Worm (Caenorhabditis elegans) whole organism, L4 larva: Measurements from ENCODE around the gene sfxn-1.2.

Experiments used
- F26F4.8 ChIP-seq: fragments of 200-800 bp; sonication (Bioruptor generic); conservative IDR thresholded peaks from 2 replicates; pipeline ENCODE4 v1.3.6; 2022; ENCODE audit warnings: missing genetic modification characterization, missing compliant biosample characterization
- F37D6.2 ChIP-seq: sonication (generic microtip); optimal IDR thresholded peaks from 2 replicates; lab custom pipeline; 2016; ENCODE audit warnings: mild to moderate bottlenecking, missing genetic modification characterization, missing compliant biosample characterization
- F44E2.7 ChIP-seq: fragments of 200-800 bp; sonication (Bioruptor generic); IDR thresholded peaks from 2 replicates; pipeline ENCODE4 v2.1.2; 2022; ENCODE audit warnings: missing genetic modification characterization, missing compliant biosample characterization
- R02D3.7 ChIP-seq: fragments of 150-350 bp; sonication (generic microtip); optimal IDR thresholded peaks from 3 replicates; lab custom pipeline; 2014; ENCODE audit warnings: missing biosample characterization, missing genetic modification characterization
- T26A8.4 ChIP-seq: fragments of 200-800 bp; sonication (Bioruptor generic); IDR thresholded peaks from 2 replicates; pipeline ENCODE4 v1.3.6; 2022; ENCODE audit warnings: missing genetic modification characterization, missing compliant biosample characterization
- Y75B8A.6 ChIP-seq: fragments of 200-800 bp; sonication (Bioruptor generic); IDR thresholded peaks from 2 replicates; pipeline ENCODE4 v1.3.6; 2022; ENCODE audit warnings: missing genetic modification reagents, missing genetic modification characterization, missing compliant biosample characterization
- aha-1 ChIP-seq: fragments of 150-350 bp; peaks from one replicate; lab custom pipeline; 2014; ENCODE audit warnings: missing biosample characterization, missing genetic modification characterization
- ama-1 ChIP-seq: fragments of 150-350 bp; optimal IDR thresholded peaks from 2 replicates; lab custom pipeline; 2014; ENCODE audit warnings: inconsistent platforms, mixed read lengths
- ceh-44 ChIP-seq: fragments of 200-800 bp; sonication (Bioruptor generic); IDR thresholded peaks from 2 replicates; pipeline ENCODE4 v1.3.6; 2022; ENCODE audit warnings: missing genetic modification reagents, missing genetic modification characterization, missing compliant biosample characterization
- cey-2 ChIP-seq: sonication (generic microtip); optimal IDR thresholded peaks from 3 replicates; lab custom pipeline; 2017; ENCODE audit warnings: missing genetic modification characterization, mild to moderate bottlenecking, missing compliant biosample characterization, antibody characterized with exemption, borderline replicate concordance; ENCODE audit not compliant: insufficient read depth
- daf-19 ChIP-seq: fragments of 200-800 bp; sonication (Bioruptor generic); conservative IDR thresholded peaks from 2 replicates; pipeline ENCODE4 v1.3.6; 2022; ENCODE audit warnings: missing genetic modification characterization, missing compliant biosample characterization
- dmd-8 ChIP-seq: fragments of 200-800 bp; sonication (Bioruptor generic); IDR thresholded peaks from 2 replicates; pipeline ENCODE4 v1.3.6; 2022; ENCODE audit warnings: missing genetic modification characterization, missing compliant biosample characterization
- dmd-9 ChIP-seq: fragments of 200-800 bp; sonication (Bioruptor generic); IDR thresholded peaks from 2 replicates; pipeline ENCODE4 v1.3.6; 2022; ENCODE audit warnings: missing genetic modification reagents, missing genetic modification characterization, missing compliant biosample characterization
- gei-8 ChIP-seq: fragments of 200-800 bp; sonication (Bioruptor generic); optimal IDR thresholded peaks from 2 replicates; lab custom pipeline; 2018; ENCODE audit warnings: mild to moderate bottlenecking, missing genetic modification characterization, missing compliant biosample characterization
- hif-1 ChIP-seq, 2 experiments: sonication (generic microtip); optimal IDR thresholded peaks; 2 replicates each; lab custom pipeline; 2016 to 2017; ENCODE audit warnings: missing compliant biosample characterization in 2 of 2, missing genetic modification characterization in 2 of 2, missing genetic modification reagents in 2 of 2, missing genotype in 2 of 2, mild to moderate bottlenecking in 1 of 2
- hlh-30 ChIP-seq: sonication (generic microtip); optimal IDR thresholded peaks from 2 replicates; lab custom pipeline; 2017; ENCODE audit warnings: antibody characterized with exemption, mild to moderate bottlenecking, missing genetic modification characterization, missing compliant biosample characterization; ENCODE audit not compliant: insufficient read depth
- hmg-1.1 ChIP-seq: fragments of 200-800 bp; sonication (Bioruptor generic); IDR thresholded peaks from 2 replicates; pipeline ENCODE4 v1.3.6; 2022; ENCODE audit warnings: missing genetic modification reagents, missing genetic modification characterization, missing compliant biosample characterization
- lin-39 ChIP-seq: fragments of 150-350 bp; optimal IDR thresholded peaks from 2 replicates; lab custom pipeline; 2014; ENCODE audit warnings: missing biosample characterization, missing genetic modification reagents, missing genetic modification characterization
- lsy-2 ChIP-seq, 2 experiments: fragments of 150-350 bp in 1 of 2; sonication (generic microtip) in 1 of 2; optimal IDR thresholded peaks; 2 replicates each; lab custom pipeline; 2014 to 2017; ENCODE audit warnings: missing biosample characterization in 2 of 2, missing genetic modification characterization in 2 of 2
- madf-9 ChIP-seq: fragments of 200-800 bp; sonication (Bioruptor generic); conservative IDR thresholded peaks from 2 replicates; pipeline ENCODE4 v1.3.6; 2022; ENCODE audit warnings: missing genetic modification reagents, missing genetic modification characterization, missing compliant biosample characterization
- mdt-29 ChIP-seq: fragments of 200-800 bp; sonication (Bioruptor generic); IDR thresholded peaks from 2 replicates; pipeline ENCODE4 v1.3.6; 2022; ENCODE audit warnings: missing genetic modification reagents, missing genetic modification characterization, missing compliant biosample characterization
- mes-2 ChIP-seq: sonication (generic microtip); optimal IDR thresholded peaks from 2 replicates; lab custom pipeline; 2016; ENCODE audit warnings: missing genotype, mild to moderate bottlenecking, missing genetic modification characterization, missing compliant biosample characterization; ENCODE audit not compliant: poor library complexity, severe bottlenecking
- nhr-11 ChIP-seq: fragments of 150-350 bp; optimal IDR thresholded peaks from 2 replicates; lab custom pipeline; 2014; ENCODE audit warnings: missing biosample characterization, missing genetic modification characterization
- nhr-111 ChIP-seq: fragments of 200-800 bp; sonication (Bioruptor generic); optimal IDR thresholded peaks from 2 replicates; lab custom pipeline; 2018; ENCODE audit warnings: mild to moderate bottlenecking, missing genetic modification characterization, missing compliant biosample characterization
- nhr-237 ChIP-seq: sonication (generic microtip); optimal IDR thresholded peaks from 2 replicates; lab custom pipeline; 2017; ENCODE audit warnings: missing biosample characterization, missing genetic modification characterization
- nhr-28 ChIP-seq: fragments of 150-350 bp; optimal IDR thresholded peaks from 2 replicates; lab custom pipeline; 2014; ENCODE audit warnings: missing biosample characterization, missing genetic modification characterization
- nhr-76 ChIP-seq: fragments of 150-350 bp; optimal IDR thresholded peaks from 2 replicates; lab custom pipeline; 2014; ENCODE audit warnings: missing biosample characterization, missing genetic modification characterization
- pha-4 ChIP-seq, 2 experiments: fragments of 150-350 bp in 1 of 2; fragments of 200-800 bp in 1 of 2; sonication (Bioruptor generic) in 1 of 2; IDR thresholded peaks in 1 of 2; optimal IDR thresholded peaks in 1 of 2; 2 replicates each; pipeline versions ENCODE4 v1.3.6 to Lab custom; 2014 to 2022; ENCODE audit warnings: missing genetic modification characterization in 2 of 2, missing genetic modification reagents in 2 of 2, missing biosample characterization in 1 of 2, missing compliant biosample characterization in 1 of 2
- php-3 ChIP-seq: fragments of 200-800 bp; sonication (Bioruptor generic); IDR thresholded peaks from 2 replicates; pipeline ENCODE4 v1.3.6; 2022; ENCODE audit warnings: missing genetic modification reagents, missing genetic modification characterization, missing compliant biosample characterization
- rbr-2 ChIP-seq: sonication (generic microtip); optimal IDR thresholded peaks from 2 replicates; lab custom pipeline; 2016; ENCODE audit warnings: missing genotype, missing genetic modification characterization, missing compliant biosample characterization
- saeg-2 ChIP-seq: fragments of 200-800 bp; sonication (Bioruptor generic); IDR thresholded peaks from 2 replicates; pipeline ENCODE4 v1.3.6; 2022; ENCODE audit warnings: missing genetic modification reagents, missing genetic modification characterization, missing compliant biosample characterization
- sdz-12 ChIP-seq: fragments of 200-800 bp; sonication (Bioruptor generic); optimal IDR thresholded peaks from 2 replicates; lab custom pipeline; 2018; ENCODE audit warnings: mild to moderate bottlenecking, missing genetic modification characterization, missing compliant biosample characterization
- snpc-4 ChIP-seq: fragments of 150-350 bp; optimal IDR thresholded peaks from 2 replicates; lab custom pipeline; 2014; ENCODE audit warnings: missing biosample characterization, missing genetic modification characterization
- tag-97 ChIP-seq: fragments of 200-800 bp; sonication (Bioruptor generic); IDR thresholded peaks from 2 replicates; pipeline ENCODE4 v1.3.6; 2022; ENCODE audit warnings: missing genetic modification characterization, missing compliant biosample characterization
- zag-1 ChIP-seq: fragments of 150-350 bp; optimal IDR thresholded peaks from 2 replicates; lab custom pipeline; 2014; ENCODE audit warnings: missing biosample characterization, missing genetic modification characterization
- zfp-3 ChIP-seq: fragments of 200-800 bp; sonication (Bioruptor generic); conservative IDR thresholded peaks from 2 replicates; pipeline ENCODE4 v1.3.6; 2022; ENCODE audit warnings: missing genetic modification reagents, missing genetic modification characterization, missing compliant biosample characterization
- zip-11 ChIP-seq: fragments of 200-800 bp; sonication (Bioruptor generic); IDR thresholded peaks from 2 replicates; pipeline ENCODE4 v1.3.6; 2022; ENCODE audit warnings: missing genetic modification characterization, missing compliant biosample characterization
- ztf-7 ChIP-seq: fragments of 150-350 bp; optimal IDR thresholded peaks from 2 replicates; lab custom pipeline; 2014; ENCODE audit warnings: missing biosample characterization, missing genetic modification characterization

Gene sfxn-1.2

DNA sequence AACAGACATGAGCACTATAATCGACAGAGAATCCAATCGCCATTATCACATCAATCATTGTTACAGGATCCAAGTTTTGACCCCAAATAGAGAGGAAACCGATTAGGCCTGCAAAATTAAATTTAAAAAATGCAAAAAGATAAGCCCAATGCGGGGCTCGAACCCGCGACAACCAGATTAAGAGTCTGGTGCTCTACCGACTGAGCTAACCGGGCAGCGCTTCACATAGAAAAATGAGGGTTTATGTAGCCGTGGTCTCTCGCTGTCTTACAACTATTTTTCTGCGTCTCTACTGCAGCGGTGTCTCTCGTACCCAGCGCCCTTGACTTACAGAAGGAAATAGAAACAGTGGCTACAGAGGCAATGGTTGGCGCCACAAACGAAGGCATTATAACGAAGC, 28.2 kb upstream of the sfxn-1.2 start (continued):
- TF ChIP-seq snpc-4 (tag; lab: Kevin White, UChicago) (no peak), zip-11 (GFP tag; lab: Robert Waterston, UW) (no peak), php-3 (peak; percentile 60), hmg-1.1 (GFP tag; lab: Robert Waterston, UW) (peak; percentile 84), saeg-2 (GFP tag; lab: Robert Waterston, UW) (0 out of 2 replicates have a peak, but pooled peaks have one; percentile 53), nhr-237 (tag; lab: Kevin White, UChicago) (no peak), ama-1 (lab: Kevin White, UChicago) (no peak), nhr-11 (no peak), gei-8 (GFP tag; lab: Kevin White, UChicago) (no peak), nhr-76 (no peak), F37D6.2 (tag; lab: Kevin White, UChicago) (no peak), F44E2.7 (GFP tag; lab: Robert Waterston, UW) (0 out of 2 replicates have a peak, but pooled peaks have one; percentile 14), cey-2 (tag; lab: Kevin White, UChicago) (no peak), lin-39 (tag; lab: Kevin White, UChicago) (no peak), mes-2 (tag; lab: Kevin White, UChicago) (peak; percentile 70), sdz-12 (GFP tag; lab: Kevin White, UChicago) (no peak), dmd-8 (peak; percentile 83), rbr-2 (peak; percentile 56), daf-19 (GFP tag; lab: Robert Waterston, UW) (peak; percentile 77), F26F4.8 (peak; percentile 70; the same call in 1 of the 2 replicates), lsy-2 (tag; optimal IDR thresholded peaks at IDR 0.05; lab: Kevin White, UChicago) (peak in 1 of 2 experiments; percentile 44), tag-97 (no peak), ztf-7 (tag; lab: Kevin White, UChicago) (no peak), pha-4 (GFP tag; IDR thresholded peaks at IDR 0.05; lab: Robert Waterston, UW) (peak; percentile 72; the same call in 1 of the 2 replicates), pha-4 (tag; optimal IDR thresholded peaks at IDR 0.05; lab: Kevin White, UChicago) (no peak), ceh-44 (no peak), nhr-111 (GFP tag; lab: Kevin White, UChicago) (no peak), mdt-29 (0 out of 2 replicates have a peak, but pooled peaks have one; percentile 45), R02D3.7 (no peak), T26A8.4 (GFP tag; lab: Robert Waterston, UW) (peak; percentile 74), madf-9 (GFP tag; lab: Robert Waterston, UW) (peak; percentile 84), zag-1 (tag; lab: Kevin White, UChicago) (no peak)

ce11 chrII:11161675-11162074, 24.2 kb upstream of the sfxn-1.2 start:
- TF ChIP-seq zfp-3 (GFP tag; lab: Robert Waterston, UW) (no peak), R02D3.7 (no peak), dmd-8 (no peak), nhr-28 (tag; lab: Kevin White, UChicago) (peak; percentile 5), aha-1 (tag; lab: Kevin White, UChicago) (peak; percentile 65)

- peak; percentile 41 for TF ChIP-seq nhr-28 (tag; lab: Kevin White, UChicago)
- no peak for TF ChIP-seq hif-1 (tag; optimal IDR thresholded peaks at IDR 0.05; lab: Kevin White, UChicago)
- peak; percentile 6 for TF ChIP-seq aha-1 (tag; lab: Kevin White, UChicago)
- no peak for TF ChIP-seq rbr-2
Measured at ce11 chrII:11162390-11162789, 23.4 kb upstream of the sfxn-1.2 start, which contains the start of gene ptr-13. Gene ptr-13 (minus strand): TSS chrII:11162481.

DNA sequence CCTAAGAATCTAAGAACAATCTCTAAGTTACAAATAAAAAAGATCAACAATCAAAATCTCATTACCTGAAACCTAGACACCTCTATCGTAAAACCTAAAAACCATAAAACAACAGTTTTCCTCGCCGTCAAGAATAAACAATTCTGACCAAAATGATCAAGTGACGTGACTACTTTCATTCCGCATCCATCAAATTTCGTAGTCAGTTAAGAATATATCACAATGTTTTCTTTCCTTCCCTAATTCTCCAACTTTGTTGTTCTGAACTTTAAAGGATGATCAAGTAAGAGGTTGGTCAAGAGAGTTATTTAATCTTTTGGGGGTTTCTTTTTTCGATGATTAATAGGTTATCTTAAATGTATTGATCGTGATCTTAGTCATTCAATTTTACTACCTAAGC, 22.5 kb upstream of the sfxn-1.2 start:
- no peak for TF ChIP-seq dmd-9
- peak; percentile 23 for TF ChIP-seq hlh-30 (tag; lab: Kevin White, UChicago)
- TF ChIP-seq nhr-28 (tag; lab: Kevin White, UChicago): peak; percentile 67
- no peak for TF ChIP-seq Y75B8A.6 (GFP tag; lab: Robert Waterston, UW)
- no peak for TF ChIP-seq zag-1 (tag; lab: Kevin White, UChicago)
- TF ChIP-seq, all 104 proteins: peak for 2
